Fruit fly (Drosophila melanogaster) whole organism, embryonic: ENCODE data around the gene superdeath.
A peak's percentile ranks its signal among the peaks of the same experiment; 100 is the strongest.

ENCODE experiments used
- CG10979 ChIP-seq: fragments of 200-800 bp; sonication (Bioruptor generic); optimal IDR thresholded peaks from 2 replicates; lab custom pipeline; 2018; ENCODE audit warnings: missing biosample characterization, mild to moderate bottlenecking, missing genetic modification characterization, moderate library complexity
- CG11504 ChIP-seq: fragments of 200-800 bp; sonication (Bioruptor generic); optimal IDR thresholded peaks from 3 replicates; lab custom pipeline; 2019; ENCODE audit warnings: missing biosample characterization, mild to moderate bottlenecking, missing genetic modification characterization, moderate library complexity
- CG14965 ChIP-seq: fragments of 200-800 bp; sonication (Bioruptor generic); optimal IDR thresholded peaks from 2 replicates; lab custom pipeline; 2016; ENCODE audit warnings: missing biosample characterization, missing genetic modification characterization, borderline replicate concordance
- CG15514 ChIP-seq: fragments of 200-800 bp; sonication (Bioruptor generic); optimal IDR thresholded peaks from 3 replicates; lab custom pipeline; 2017; ENCODE audit warnings: missing biosample characterization, missing genetic modification characterization, mild to moderate bottlenecking, moderate library complexity, missing genetic modification reagents
- CG16813 ChIP-seq: fragments of 200-800 bp; sonication (Bioruptor generic); IDR thresholded peaks from 3 replicates; pipeline ENCODE4 v1.3.6; 2022; ENCODE audit warnings: missing biosample characterization, missing genetic modification characterization; ENCODE audit not compliant: partially characterized antibody
- CG17186 ChIP-seq: fragments of 200-800 bp; sonication (Bioruptor generic); optimal IDR thresholded peaks from 3 replicates; lab custom pipeline; 2017; ENCODE audit warnings: missing biosample characterization, missing genetic modification reagents, missing genetic modification characterization
- CG17361 ChIP-seq: fragments of 200-800 bp; sonication (Bioruptor generic); IDR thresholded peaks from 3 replicates; pipeline ENCODE4 v1.3.6; 2022; ENCODE audit warnings: missing biosample characterization, missing genetic modification characterization
- CG17829 ChIP-seq: fragments of 200-800 bp; optimal IDR thresholded peaks from 2 replicates; lab custom pipeline; 2019; ENCODE audit warnings: missing biosample characterization, mild to moderate bottlenecking, missing genetic modification characterization, moderate library complexity
- CG18262 ChIP-seq: fragments of 200-800 bp; optimal IDR thresholded peaks from 3 replicates; lab custom pipeline; 2019; ENCODE audit warnings: missing biosample characterization, mild to moderate bottlenecking, missing genetic modification characterization, moderate library complexity
- CG2678 ChIP-seq: fragments of 200-800 bp; sonication (Bioruptor generic); optimal IDR thresholded peaks from 3 replicates; lab custom pipeline; 2019; ENCODE audit warnings: missing biosample characterization, mild to moderate bottlenecking, missing genetic modification characterization, moderate library complexity
- CG2712 ChIP-seq: fragments of 200-800 bp; optimal IDR thresholded peaks from 3 replicates; lab custom pipeline; 2019; ENCODE audit warnings: missing biosample characterization, mild to moderate bottlenecking, missing genetic modification characterization, moderate library complexity
- CG34376 ChIP-seq: fragments of 200-800 bp; sonication (Bioruptor generic); optimal IDR thresholded peaks from 2 replicates; lab custom pipeline; 2018; ENCODE audit warnings: missing biosample characterization, mild to moderate bottlenecking, missing genetic modification characterization
- CG42726 ChIP-seq: fragments of 200-800 bp; sonication (Bioruptor generic); IDR thresholded peaks from 2 replicates; pipeline ENCODE4 v1.3.6; 2022; ENCODE audit warnings: missing biosample characterization, missing genetic modification characterization; ENCODE audit not compliant: partially characterized antibody
- CG4707 ChIP-seq: fragments of 200-800 bp; sonication (Bioruptor generic); optimal IDR thresholded peaks from 2 replicates; lab custom pipeline; 2018; ENCODE audit warnings: missing biosample characterization, mild to moderate bottlenecking, missing genetic modification characterization, moderate library complexity
- CG7963 ChIP-seq: fragments of 200-800 bp; sonication (Bioruptor generic); IDR thresholded peaks from 3 replicates; pipeline ENCODE4 v1.3.6; 2022; ENCODE audit warnings: missing biosample characterization, missing genetic modification characterization; ENCODE audit not compliant: partially characterized antibody
- Camta ChIP-seq: fragments of 200-800 bp; sonication (Bioruptor generic); optimal IDR thresholded peaks from 2 replicates; lab custom pipeline; 2016; ENCODE audit warnings: missing biosample characterization, missing genetic modification characterization
- Dbx ChIP-seq: fragments of 200-800 bp; sonication (Bioruptor generic); IDR thresholded peaks from 3 replicates; pipeline ENCODE4 v1.3.6; 2022; ENCODE audit warnings: missing biosample characterization, missing genetic modification characterization
- Dp ChIP-seq: fragments of 200-800 bp; sonication (Bioruptor generic); optimal IDR thresholded peaks from 2 replicates; lab custom pipeline; 2018; ENCODE audit warnings: missing biosample characterization, mild to moderate bottlenecking, missing genetic modification characterization, moderate library complexity
- HLH3B ChIP-seq: fragments of 200-800 bp; sonication (Bioruptor generic); IDR thresholded peaks from 2 replicates; pipeline ENCODE4 v1.3.6; 2022; ENCODE audit warnings: missing biosample characterization, missing genetic modification characterization
- HLH4C ChIP-seq: fragments of 200-800 bp; sonication (Bioruptor generic); IDR thresholded peaks from 3 replicates; pipeline ENCODE4 v1.3.6; 2022; ENCODE audit warnings: missing biosample characterization, missing genetic modification characterization; ENCODE audit not compliant: partially characterized antibody
- Hmr ChIP-seq: fragments of 200-800 bp; sonication (Bioruptor generic); optimal IDR thresholded peaks from 3 replicates; lab custom pipeline; 2017; ENCODE audit warnings: mild to moderate bottlenecking, missing biosample characterization, missing genetic modification reagents, missing genetic modification characterization
- Hsf ChIP-seq: fragments of 200-800 bp; sonication (Bioruptor generic); optimal IDR thresholded peaks from 3 replicates; lab custom pipeline; 2016; ENCODE audit warnings: missing biosample characterization, missing genetic modification characterization
- Med ChIP-seq: fragments of 200-800 bp; sonication (Bioruptor generic); peaks from one replicate; lab custom pipeline; 2016; ENCODE audit warnings: missing biosample characterization, missing genetic modification characterization, mild to moderate bottlenecking, inconsistent platforms, moderate library complexity
- Mes4 ChIP-seq: fragments of 200-800 bp; sonication (Bioruptor generic); optimal IDR thresholded peaks from 2 replicates; lab custom pipeline; 2016; ENCODE audit warnings: missing biosample characterization, missing genetic modification characterization
- Mrtf ChIP-seq: fragments of 200-800 bp; sonication (Bioruptor generic); IDR thresholded peaks from 3 replicates; pipeline ENCODE4 v1.3.6; 2022; ENCODE audit warnings: missing biosample characterization, missing genetic modification characterization
- NfI ChIP-seq: fragments of 200-800 bp; sonication (Bioruptor generic); optimal IDR thresholded peaks from 3 replicates; lab custom pipeline; 2018; ENCODE audit warnings: missing biosample characterization, mild to moderate bottlenecking, missing genetic modification characterization, moderate library complexity
- PHDP ChIP-seq: fragments of 200-800 bp; sonication (Bioruptor generic); optimal IDR thresholded peaks from 3 replicates; lab custom pipeline; 2018; ENCODE audit warnings: missing biosample characterization, mild to moderate bottlenecking, missing genetic modification characterization, moderate library complexity
- Pdp1 ChIP-seq, 2 experiments: fragments of 200-800 bp; sonication (Bioruptor generic); optimal IDR thresholded peaks; 3 replicates each; lab custom pipeline; 2016; ENCODE audit warnings: missing biosample characterization in 2 of 2, missing genetic modification characterization in 2 of 2, mild to moderate bottlenecking in 1 of 2, moderate library complexity in 1 of 2
- Scr ChIP-seq: fragments of 200-800 bp; sonication (Bioruptor generic); IDR thresholded peaks from 2 replicates; pipeline ENCODE4 v1.3.6; 2022; ENCODE audit warnings: missing biosample characterization, missing genetic modification characterization; ENCODE audit not compliant: partially characterized antibody
- Sry-δ ChIP-seq: fragments of 200-800 bp; sonication (Bioruptor generic); optimal IDR thresholded peaks from 2 replicates; lab custom pipeline; 2016; ENCODE audit warnings: missing biosample characterization, missing genetic modification characterization
- Xbp1 ChIP-seq: fragments of 200-800 bp; sonication (Bioruptor generic); optimal IDR thresholded peaks from 3 replicates; lab custom pipeline; 2016; ENCODE audit warnings: missing biosample characterization, mild to moderate bottlenecking, missing genetic modification characterization
- ab ChIP-seq: fragments of 200-800 bp; sonication (Bioruptor generic); optimal IDR thresholded peaks from 2 replicates; lab custom pipeline; 2016; ENCODE audit warnings: missing biosample characterization, missing genetic modification characterization
- dmrt99B ChIP-seq: fragments of 200-800 bp; sonication (Bioruptor generic); optimal IDR thresholded peaks from 2 replicates; lab custom pipeline; 2018; ENCODE audit warnings: missing biosample characterization, mild to moderate bottlenecking, missing genetic modification characterization, moderate library complexity
- fd64A ChIP-seq: fragments of 200-800 bp; sonication (Bioruptor generic); optimal IDR thresholded peaks from 3 replicates; lab custom pipeline; 2018; ENCODE audit warnings: missing biosample characterization, mild to moderate bottlenecking, missing genetic modification characterization
- lab ChIP-seq: fragments of 200-800 bp; sonication (Bioruptor generic); optimal IDR thresholded peaks from 3 replicates; lab custom pipeline; 2017; ENCODE audit warnings: missing biosample characterization, missing genetic modification characterization, mild to moderate bottlenecking, moderate library complexity, missing genetic modification reagents
- lbe ChIP-seq: fragments of 200-800 bp; sonication (Bioruptor generic); optimal IDR thresholded peaks from 2 replicates; lab custom pipeline; 2016; ENCODE audit warnings: missing biosample characterization, mild to moderate bottlenecking, missing genetic modification characterization
- mirr ChIP-seq: fragments of 200-800 bp; sonication (Bioruptor generic); optimal IDR thresholded peaks from 3 replicates; lab custom pipeline; 2018; ENCODE audit warnings: missing biosample characterization, mild to moderate bottlenecking, missing genetic modification characterization
- nmo ChIP-seq: fragments of 200-800 bp; sonication (Bioruptor generic); optimal IDR thresholded peaks from 2 replicates; lab custom pipeline; 2018; ENCODE audit warnings: missing biosample characterization, mild to moderate bottlenecking, missing genetic modification characterization, moderate library complexity
- pita ChIP-seq: fragments of 200-800 bp; sonication (Bioruptor generic); optimal IDR thresholded peaks from 2 replicates; lab custom pipeline; 2017; ENCODE audit warnings: missing biosample characterization, mild to moderate bottlenecking, missing genetic modification characterization
- prd ChIP-seq, 3 experiments: fragments of >200 bp in 2 of 3; fragments of 200-800 bp in 1 of 3; sonication (Bioruptor generic) in 1 of 3; optimal IDR thresholded peaks in 2 of 3; IDR thresholded peaks in 1 of 3; 2 replicates in 2 of 3; 3 replicates in 1 of 3; pipeline versions ENCODE4 v1.3.6 to Lab custom; 2017 to 2022; ENCODE audit warnings: missing biosample characterization in 1 of 3, missing genetic modification characterization in 1 of 3
- pzg ChIP-seq: fragments of 200-800 bp; sonication (Bioruptor generic); optimal IDR thresholded peaks from 3 replicates; lab custom pipeline; 2018; ENCODE audit warnings: missing biosample characterization, mild to moderate bottlenecking, missing genetic modification characterization, moderate library complexity
- repo ChIP-seq: fragments of 200-800 bp; sonication (Bioruptor generic); optimal IDR thresholded peaks from 2 replicates; lab custom pipeline; 2016; ENCODE audit warnings: missing biosample characterization, missing genetic modification characterization
- scrt ChIP-seq: fragments of 200-800 bp; sonication (Bioruptor generic); optimal IDR thresholded peaks from 2 replicates; lab custom pipeline; 2018; ENCODE audit warnings: missing biosample characterization, mild to moderate bottlenecking, missing genetic modification characterization, moderate library complexity
- sna ChIP-seq: fragments of 200-800 bp; sonication (Bioruptor generic); IDR thresholded peaks from 2 replicates; pipeline ENCODE4 v1.3.6; 2022; ENCODE audit warnings: missing biosample characterization, missing genetic modification characterization; ENCODE audit not compliant: partially characterized antibody
- sob ChIP-seq: fragments of 200-800 bp; sonication (Bioruptor generic); IDR thresholded peaks from 2 replicates; pipeline ENCODE4 v1.3.6; 2022; ENCODE audit warnings: missing biosample characterization, missing genetic modification characterization
- sug ChIP-seq: fragments of 200-800 bp; optimal IDR thresholded peaks from 2 replicates; lab custom pipeline; 2019; ENCODE audit warnings: missing biosample characterization, mild to moderate bottlenecking, missing genetic modification characterization, moderate library complexity
- trem ChIP-seq: fragments of 200-800 bp; optimal IDR thresholded peaks from 3 replicates; lab custom pipeline; 2019; ENCODE audit warnings: missing biosample characterization, mild to moderate bottlenecking, missing genetic modification characterization, moderate library complexity

Gene superdeath

dm6 chr3R:29116167-29116725 is 22.2 kb upstream of the superdeath start, which contains the start of gene Atg14 (continued):
- TF ChIP-seq CG17829 (peak; percentile 34), pzg (GFP tag; lab: Kevin White, UChicago) (peak; percentile 81), CG4707 (peak; percentile 2), Scr (GFP tag; lab: Robert Waterston, UW) (peak; percentile 90), sug (tag; lab: Kevin White, UChicago) (peak; percentile 28), NfI (GFP tag; lab: Kevin White, UChicago) (peak; percentile 40), HLH4C (GFP tag; lab: Robert Waterston, UW) (peak; percentile 98), PHDP (tag; lab: Kevin White, UChicago) (peak; percentile 31), Hmr (peak; percentile 30), Med (GFP tag; lab: Kevin White, UChicago) (peak; percentile 87), sna (GFP tag; lab: Robert Waterston, UW) (peak; percentile 97), CG34376 (GFP tag; lab: Kevin White, UChicago) (peak; percentile 54), Pdp1 (GFP tag; optimal IDR thresholded peaks at IDR 0.05; lab: Kevin White, UChicago) (peak in 1 of 2 experiments; percentile 52), pita (GFP tag; lab: Kevin White, UChicago) (no peak), mirr (peak; percentile 12), lab (GFP tag; lab: Kevin White, UChicago) (peak; percentile 38), dmrt99B (tag; lab: Kevin White, UChicago) (no peak), CG18262 (tag; lab: Kevin White, UChicago) (peak; percentile 5), trem (peak; percentile 83), CG16813 (GFP tag; lab: Robert Waterston, UW) (peak; percentile 90), Camta (GFP tag; lab: Kevin White, UChicago) (no peak), CG15514 (GFP tag; lab: Kevin White, UChicago) (peak; percentile 47), ab (no peak), nmo (GFP tag; lab: Kevin White, UChicago) (peak; percentile 20), CG10979 (tag; lab: Kevin White, UChicago) (peak; percentile 5), fd64A (GFP tag; lab: Kevin White, UChicago) (no peak), scrt (peak; percentile 1), Mrtf (GFP tag; lab: Robert Waterston, UW) (no peak), CG17361 (GFP tag; lab: Robert Waterston, UW) (0 out of 3 replicates have a peak, but pooled peaks have one; percentile 16), CG11504 (tag; lab: Kevin White, UChicago) (no peak), HLH3B (no peak), Mes4 (GFP tag; lab: Kevin White, UChicago) (no peak), Hsf (GFP tag; lab: Kevin White, UChicago) (no peak), CG42726 (GFP tag; lab: Robert Waterston, UW) (peak; percentile 58; the same call in 1 of the 2 replicates), repo (GFP tag; lab: Kevin White, UChicago) (peak; percentile 19), CG14965 (GFP tag; lab: Kevin White, UChicago) (no peak), sob (GFP tag; lab: Robert Waterston, UW) (peak; percentile 65), CG17186 (peak; percentile 27), Dbx (peak; percentile 9; the same call in 1 of the 3 replicates), CG7963 (GFP tag; lab: Robert Waterston, UW) (peak; percentile 95), lbe (GFP tag; lab: Kevin White, UChicago) (peak; percentile 50), prd (optimal IDR thresholded peaks at IDR 0.05; lab: Kevin White, UChicago) (no peak), prd (GFP tag; IDR thresholded peaks at IDR 0.05; lab: Robert Waterston, UW) (0 out of 3 replicates have a peak, but pooled peaks have one; percentile 13), CG2678 (tag; lab: Kevin White, UChicago) (peak; percentile 19), Xbp1 (GFP tag; lab: Kevin White, UChicago) (peak; percentile 15), CG2712 (peak; percentile 44), Sry-δ (GFP tag; lab: Kevin White, UChicago) (peak; percentile 59), Dp (GFP tag; lab: Kevin White, UChicago) (peak; percentile 97)
